Worm (Caenorhabditis elegans) whole organism, young adult: ENCODE results near the gene srbc-57.

Source experiments
- F10E7.11 ChIP-seq: sonication (generic microtip); optimal IDR thresholded peaks from 2 replicates; lab custom pipeline; 2017; ENCODE audit warnings: mild to moderate bottlenecking, missing genetic modification characterization, moderate library complexity, missing compliant biosample characterization
- F23B12.7 ChIP-seq: sonication (generic microtip); optimal IDR thresholded peaks from 2 replicates; lab custom pipeline; 2017; ENCODE audit warnings: missing genetic modification characterization, mild to moderate bottlenecking, missing compliant biosample characterization, antibody characterized with exemption, moderate library complexity; ENCODE audit not compliant: insufficient read depth
- F49E8.2 ChIP-seq: sonication (generic microtip); optimal IDR thresholded peaks from 3 replicates; lab custom pipeline; 2017; ENCODE audit warnings: missing genetic modification characterization, mild to moderate bottlenecking, missing compliant biosample characterization, antibody characterized with exemption, moderate library complexity; ENCODE audit not compliant: insufficient read depth
- F52B5.7 ChIP-seq: sonication (generic microtip); optimal IDR thresholded peaks from 2 replicates; lab custom pipeline; 2016; ENCODE audit warnings: mild to moderate bottlenecking, missing genetic modification characterization, missing compliant biosample characterization
- K12H6.12 ChIP-seq: fragments of 200-800 bp; sonication (Bioruptor generic); optimal IDR thresholded peaks from 2 replicates; lab custom pipeline; 2018; ENCODE audit warnings: mild to moderate bottlenecking, missing genetic modification characterization, missing compliant biosample characterization
- aptf-3 ChIP-seq: fragments of 200-800 bp; sonication (Bioruptor generic); IDR thresholded peaks from 2 replicates; pipeline ENCODE4 v1.3.6; 2022; ENCODE audit warnings: missing genetic modification characterization, missing compliant biosample characterization
- attf-5 ChIP-seq: fragments of 200-800 bp; sonication (Bioruptor generic); optimal IDR thresholded peaks from 2 replicates; lab custom pipeline; 2018; ENCODE audit warnings: mild to moderate bottlenecking, missing genetic modification characterization, missing compliant biosample characterization
- cebp-1 ChIP-seq, 2 experiments: fragments of 200-800 bp in 1 of 2; sonication (Bioruptor generic) in 1 of 2; sonication (generic microtip) in 1 of 2; IDR thresholded peaks in 1 of 2; optimal IDR thresholded peaks in 1 of 2; 2 replicates each; pipeline versions ENCODE4 v1.3.6 to Lab custom; 2017 to 2022; ENCODE audit warnings: missing compliant biosample characterization in 2 of 2, missing genetic modification characterization in 2 of 2, mild to moderate bottlenecking in 1 of 2, missing genetic modification reagents in 1 of 2, moderate library complexity in 1 of 2
- ceh-91 ChIP-seq: fragments of 200-800 bp; sonication (Bioruptor generic); IDR thresholded peaks from 2 replicates; pipeline ENCODE4 v1.3.6; 2022; ENCODE audit warnings: missing genetic modification reagents, missing genetic modification characterization, missing compliant biosample characterization
- efl-1 ChIP-seq: fragments of 150-350 bp; optimal IDR thresholded peaks from 2 replicates; lab custom pipeline; 2014; ENCODE audit warnings: missing biosample characterization, missing genetic modification reagents, missing genetic modification characterization
- hlh-12 ChIP-seq: sonication (generic microtip); optimal IDR thresholded peaks from 2 replicates; lab custom pipeline; 2016; ENCODE audit warnings: missing genetic modification characterization, missing compliant biosample characterization
- hmg-1.2 ChIP-seq: fragments of 200-800 bp; sonication (Bioruptor generic); IDR thresholded peaks from 2 replicates; pipeline ENCODE4 v1.3.6; 2022; ENCODE audit warnings: missing genetic modification reagents, missing genetic modification characterization, missing compliant biosample characterization
- lsy-27 ChIP-seq: sonication (generic microtip); optimal IDR thresholded peaks from 2 replicates; lab custom pipeline; 2017; ENCODE audit warnings: missing genetic modification characterization, mild to moderate bottlenecking, missing compliant biosample characterization, antibody characterized with exemption, missing genotype, borderline replicate concordance; ENCODE audit not compliant: insufficient read depth
- mel-28 ChIP-seq: sonication (generic microtip); optimal IDR thresholded peaks from 2 replicates; lab custom pipeline; 2016; ENCODE audit warnings: borderline replicate concordance, mild to moderate bottlenecking, missing genetic modification characterization, missing compliant biosample characterization
- mes-4 ChIP-seq: sonication (generic microtip); optimal IDR thresholded peaks from 2 replicates; lab custom pipeline; 2016; ENCODE audit warnings: missing genotype, missing genetic modification characterization, missing compliant biosample characterization
- nhr-120 ChIP-seq: fragments of 200-800 bp; sonication (Bioruptor generic); IDR thresholded peaks from 2 replicates; pipeline ENCODE4 v1.3.6; 2022; ENCODE audit warnings: missing genetic modification characterization, missing compliant biosample characterization
- nhr-80 ChIP-seq: sonication (generic microtip); optimal IDR thresholded peaks from 2 replicates; lab custom pipeline; 2016; ENCODE audit warnings: missing genetic modification characterization, missing compliant biosample characterization
- nhr-90 ChIP-seq: sonication (generic microtip); optimal IDR thresholded peaks from 2 replicates; lab custom pipeline; 2016; ENCODE audit warnings: missing genotype, mild to moderate bottlenecking, missing genetic modification characterization, missing compliant biosample characterization
- pha-4 ChIP-seq: fragments of 150-350 bp; sonication (generic microtip); optimal IDR thresholded peaks from 2 replicates; lab custom pipeline; 2014; ENCODE audit warnings: missing biosample characterization, missing genetic modification reagents, missing genetic modification characterization
- repo-1 ChIP-seq: sonication (generic microtip); optimal IDR thresholded peaks from 2 replicates; lab custom pipeline; 2017; ENCODE audit warnings: mild to moderate bottlenecking, missing genetic modification characterization, missing compliant biosample characterization
- sdz-38 ChIP-seq: sonication (generic microtip); optimal IDR thresholded peaks from 2 replicates; lab custom pipeline; 2016; ENCODE audit warnings: missing genotype, missing genetic modification characterization, missing compliant biosample characterization
- snpc-1.3 ChIP-seq: sonication (generic microtip); optimal IDR thresholded peaks from 2 replicates; lab custom pipeline; 2017; ENCODE audit warnings: missing genetic modification characterization, mild to moderate bottlenecking, missing compliant biosample characterization, antibody characterized with exemption, moderate library complexity, missing genotype, missing genetic modification reagents; ENCODE audit not compliant: insufficient read depth
- sptf-2 ChIP-seq: fragments of 200-800 bp; sonication (Bioruptor generic); optimal IDR thresholded peaks from 2 replicates; lab custom pipeline; 2018; ENCODE audit warnings: mild to moderate bottlenecking, missing genetic modification characterization, missing compliant biosample characterization
- tbp1 ChIP-seq: fragments of 200-800 bp; sonication (Bioruptor generic); optimal IDR thresholded peaks from 2 replicates; lab custom pipeline; 2018; ENCODE audit warnings: mild to moderate bottlenecking, missing genetic modification characterization, missing compliant biosample characterization
- tbx-9 ChIP-seq: sonication (generic microtip); optimal IDR thresholded peaks from 2 replicates; lab custom pipeline; 2016; ENCODE audit warnings: borderline replicate concordance, missing genetic modification characterization, inconsistent platforms, missing compliant biosample characterization
- unc-130 ChIP-seq: sonication (generic microtip); optimal IDR thresholded peaks from 2 replicates; lab custom pipeline; 2016; ENCODE audit warnings: missing genetic modification reagents, missing genetic modification characterization, missing compliant biosample characterization

The srbc-57 gene

ce11 chrV:465355-465754 lies 3.0 kb downstream of the srbc-57 start:
- TF ChIP-seq aptf-3 (GFP tag; lab: Robert Waterston, UW), result no peak
- TF ChIP-seq unc-130 (GFP tag; lab: Kevin White, UChicago), result no peak
- no peak for TF ChIP-seq efl-1 (GFP tag; lab: Kevin White, UChicago)
- no peak for TF ChIP-seq tbx-9 (tag; lab: Kevin White, UChicago)
- TF ChIP-seq F23B12.7 (tag; lab: Kevin White, UChicago), result no peak
- no peak for TF ChIP-seq attf-5
- no peak for TF ChIP-seq sptf-2
- TF ChIP-seq sdz-38 (tag; lab: Kevin White, UChicago), result no peak
- no peak for TF ChIP-seq F10E7.11 (tag; lab: Kevin White, UChicago)

- TF ChIP-seq nhr-80, result peak; percentile 11
- TF ChIP-seq hmg-1.2 (GFP tag; lab: Robert Waterston, UW), result no peak
Measured at ce11 chrV:464800-465199, 3.6 kb downstream of the srbc-57 start, which contains the start of gene nhr-201. TSS of gene nhr-201 (plus strand) at chrV:464828.

DNA sequence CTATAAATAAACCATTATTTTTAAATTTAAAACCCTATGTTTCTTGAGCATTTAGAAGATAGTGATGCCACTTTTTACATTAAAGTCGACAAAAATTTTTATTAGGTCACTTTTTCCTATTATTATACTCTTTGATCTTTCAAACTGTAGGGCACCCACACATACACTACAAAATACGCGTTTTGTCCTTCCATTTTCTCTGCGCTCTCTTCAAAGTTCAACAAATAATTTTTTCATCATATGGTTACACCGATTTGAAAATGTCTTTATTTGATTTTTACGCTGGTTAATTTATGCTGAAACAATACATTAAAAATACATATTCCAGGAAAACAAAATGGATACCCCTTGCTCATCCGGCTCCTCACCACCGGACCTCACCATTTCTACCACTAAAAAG lies 6.1 kb downstream of the srbc-57 start, which contains the start of gene nhr-202:
Gene nhr-202 (plus strand): TSS at position 326 of the 400 bp plus-strand sequence.
- TF ChIP-seq nhr-90 (tag; lab: Kevin White, UChicago) (no peak), nhr-80 (peak; percentile 49)

- TF ChIP-seq nhr-80, result peak; percentile 67
- TF ChIP-seq tbp1 (GFP tag; lab: Kevin White, UChicago), result no peak
- TF ChIP-seq, all 124 proteins: peak for 1
Measured at ce11 chrV:459464-459863, 8.9 kb downstream of the srbc-57 start, which contains the start of gene nhr-203. TSS of gene nhr-203 (plus strand) at chrV:459795.

DNA sequence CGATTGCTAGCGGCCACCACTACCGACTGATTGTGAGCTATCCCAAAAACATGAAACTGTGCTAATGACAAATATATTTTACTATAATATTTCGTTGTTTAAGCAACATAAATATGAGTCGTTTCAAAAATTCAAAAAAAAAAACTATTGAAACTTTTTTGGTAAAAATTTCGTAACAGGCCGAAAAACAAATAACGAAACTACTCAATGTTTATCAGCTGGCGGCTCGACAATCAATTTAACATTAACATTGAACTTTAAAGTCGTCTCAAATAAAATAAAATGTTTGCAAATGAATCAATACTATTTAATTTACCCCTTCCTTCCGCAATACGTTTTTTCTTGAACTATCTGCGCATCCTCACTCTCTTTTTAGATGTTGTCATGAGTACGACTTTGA lies 10.5 kb downstream of the srbc-57 start:
- TF ChIP-seq pha-4 (tag; lab: Kevin White, UChicago) (peak; percentile 5), F52B5.7 (tag; lab: Kevin White, UChicago) (no peak), ceh-91 (no peak), cebp-1 (GFP tag; IDR thresholded peaks at IDR 0.05; lab: Robert Waterston, UW) (no peak), cebp-1 (tag; optimal IDR thresholded peaks at IDR 0.05; lab: Kevin White, UChicago) (peak; percentile 72)

ce11 chrV:453569-453968 lies 14.8 kb downstream of the srbc-57 start, which contains the start of gene nhr-98:
TSS of gene nhr-98 (plus strand) at chrV:453869.
- TF ChIP-seq F49E8.2 (tag; lab: Kevin White, UChicago), result no peak
- no peak for TF ChIP-seq mel-28 (tag; lab: Kevin White, UChicago)
- no peak for TF ChIP-seq K12H6.12 (tag; lab: Kevin White, UChicago)
- no peak for TF ChIP-seq hlh-12 (tag; lab: Kevin White, UChicago)
- no peak for TF ChIP-seq aptf-3 (GFP tag; lab: Robert Waterston, UW)
- TF ChIP-seq mes-4 (tag; lab: Kevin White, UChicago), result no peak
- no peak for TF ChIP-seq snpc-1.3
- no peak for TF ChIP-seq repo-1
- no peak for TF ChIP-seq lsy-27 (tag; lab: Kevin White, UChicago)
- TF ChIP-seq nhr-120, result no peak
